Worm (Caenorhabditis elegans) whole organism, L2 larva: ENCODE measurements around the gene Y44A6B.3.

ENCODE experiments used
- F13H6.1 ChIP-seq: sonication (generic microtip); optimal IDR thresholded peaks from 2 replicates; lab custom pipeline; 2016; ENCODE audit warnings: missing genetic modification characterization, missing compliant biosample characterization
- R02D3.7 ChIP-seq: fragments of 150-350 bp; optimal IDR thresholded peaks from 2 replicates; lab custom pipeline; 2014; ENCODE audit warnings: missing biosample characterization, missing genetic modification characterization
- egl-27 ChIP-seq: sonication (generic microtip); optimal IDR thresholded peaks from 3 replicates; lab custom pipeline; 2017; ENCODE audit warnings: missing biosample characterization, missing genetic modification reagents, missing genetic modification characterization
- elt-1 ChIP-seq: fragments of 150-350 bp; optimal IDR thresholded peaks from 2 replicates; lab custom pipeline; 2014; ENCODE audit warnings: missing biosample characterization, missing genetic modification characterization
- elt-3 ChIP-seq: sonication (generic microtip); optimal IDR thresholded peaks from 2 replicates; lab custom pipeline; 2017; ENCODE audit warnings: missing biosample characterization, missing genetic modification characterization
- lsy-2 ChIP-seq, 2 experiments: fragments of 150-350 bp in 1 of 2; sonication (generic microtip) in 1 of 2; optimal IDR thresholded peaks; 2 replicates each; lab custom pipeline; 2014 to 2017; ENCODE audit warnings: missing biosample characterization in 2 of 2, missing genetic modification characterization in 2 of 2
- mdl-1 ChIP-seq, 2 experiments: fragments of 150-350 bp in 1 of 2; sonication (generic microtip) in 1 of 2; optimal IDR thresholded peaks; 2 replicates each; lab custom pipeline; 2017; ENCODE audit warnings: missing biosample characterization in 2 of 2, missing genetic modification characterization in 2 of 2
- nhr-10 ChIP-seq: sonication (generic microtip); optimal IDR thresholded peaks from 2 replicates; lab custom pipeline; 2017; ENCODE audit warnings: missing biosample characterization, missing genetic modification characterization
- sem-4 ChIP-seq: fragments of 150-350 bp; optimal IDR thresholded peaks from 2 replicates; lab custom pipeline; 2014; ENCODE audit warnings: missing biosample characterization, missing genetic modification reagents, missing genetic modification characterization
- snpc-4 ChIP-seq: fragments of 150-350 bp; optimal IDR thresholded peaks from 2 replicates; lab custom pipeline; 2014; ENCODE audit warnings: missing biosample characterization, missing genetic modification characterization
- ztf-11 ChIP-seq: sonication (generic microtip); optimal IDR thresholded peaks from 2 replicates; lab custom pipeline; 2017; ENCODE audit warnings: missing biosample characterization, missing genetic modification characterization
- ztf-4 ChIP-seq: fragments of 150-350 bp; optimal IDR thresholded peaks from 2 replicates; lab custom pipeline; 2014; ENCODE audit warnings: missing biosample characterization, missing genetic modification characterization

- TF ChIP-seq sem-4 (tag; lab: Kevin White, UChicago) (no peak), nhr-10 (no peak), snpc-4 (no peak), egl-27 (tag; lab: Kevin White, UChicago) (no peak), ztf-11 (tag; lab: Kevin White, UChicago) (no peak), lsy-2 (tag; optimal IDR thresholded peaks at IDR 0.05; lab: Kevin White, UChicago) (no peak), F13H6.1 (tag; lab: Kevin White, UChicago) (no peak), R02D3.7 (no peak), elt-1 (tag; lab: Kevin White, UChicago) (no peak), elt-3 (tag; lab: Kevin White, UChicago) (no peak), mdl-1 (tag; optimal IDR thresholded peaks at IDR 0.05; lab: Kevin White, UChicago) (no peak), ztf-4 (tag; lab: Kevin White, UChicago) (no peak)
Observed at ce11 chrV:20626043-20626761, 12.0 kb downstream of the Y44A6B.3 start, which contains the start of the genes F46B3.9 and srz-18.
